Worm (Caenorhabditis elegans): ENCODE results near the gene F44A2.7.
A peak's percentile ranks its signal among the peaks of the same experiment; 100 is the strongest.

Gene F44A2.7

DNA sequence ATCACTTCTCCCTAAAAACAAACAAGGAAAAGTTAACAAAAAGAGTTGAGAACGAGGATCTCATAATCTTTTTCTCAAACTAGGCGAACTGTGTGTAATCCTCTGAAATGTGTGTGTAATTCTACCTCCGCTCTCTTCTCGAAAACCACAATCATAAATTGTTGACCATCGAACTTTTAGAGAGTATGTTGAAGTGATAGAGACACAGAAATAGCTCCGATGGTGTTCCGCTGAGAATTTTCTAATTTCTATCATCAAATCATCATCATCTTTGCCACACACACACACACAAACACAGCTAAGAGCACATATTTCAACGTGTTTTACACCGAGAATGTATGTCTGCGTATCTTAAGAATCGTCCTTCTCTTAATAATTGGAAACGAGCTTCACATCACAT, 25.7 kb upstream of the F44A2.7 start:
- peak; percentile 17 for TF ChIP-seq pha-4 (tag; optimal IDR thresholded peaks at IDR 0.05)
- no peak for TF ChIP-seq nhr-11 (tag; optimal IDR thresholded peaks at IDR 0.05)

DNA sequence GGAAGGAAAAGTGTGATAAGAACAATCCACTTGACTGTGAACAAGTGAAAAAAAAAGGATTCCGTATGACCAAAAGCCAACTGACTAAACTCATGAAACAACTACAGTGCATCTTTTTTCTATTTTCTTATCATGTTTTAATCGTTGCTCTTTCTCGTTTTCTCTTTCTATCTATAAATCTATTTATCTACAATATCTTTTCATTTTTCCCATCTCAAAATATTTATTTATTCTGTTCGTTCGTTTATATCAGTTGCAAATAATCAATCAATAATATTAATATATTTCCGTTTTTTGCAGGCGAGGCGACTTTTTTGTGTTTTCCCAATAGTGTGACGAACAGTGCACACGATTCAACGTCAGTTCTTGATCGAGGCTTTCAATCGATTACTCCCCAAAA, 24.0 kb upstream of the F44A2.7 start, which contains the start of gene F44A2.5:
TSS of gene F44A2.5 (plus strand) at position 301 of the 400 bp plus-strand sequence.
- peak; percentile 23 for TF ChIP-seq pha-4 (tag; optimal IDR thresholded peaks at IDR 0.05)
- TF ChIP-seq eor-1 (tag; optimal IDR thresholded peaks at IDR 0.05): no peak

- TF ChIP-seq mml-1 (tag; optimal IDR thresholded peaks at IDR 0.05) (no peak), lin-15B (tag; optimal IDR thresholded peaks at IDR 0.05) (no peak), daf-12 (tag; optimal IDR thresholded peaks at IDR 0.05) (no peak), aly-2 (tag; optimal IDR thresholded peaks at IDR 0.05) (no peak), nhr-43 (tag; optimal IDR thresholded peaks at IDR 0.05; ENCODE audit: poor library complexity, severe bottlenecking) (no peak), nhr-76 (tag; optimal IDR thresholded peaks at IDR 0.05) (no peak), ceh-28 (tag; optimal IDR thresholded peaks at IDR 0.05) (no peak), elt-2 (tag; optimal IDR thresholded peaks at IDR 0.05) (no peak), elt-3 (tag; optimal IDR thresholded peaks at IDR 0.05) (no peak), snpc-4 (tag; optimal IDR thresholded peaks at IDR 0.05) (no peak), fkh-2 (tag; optimal IDR thresholded peaks at IDR 0.05) (no peak), unc-62 (GFP tag; optimal IDR thresholded peaks at IDR 0.05) (no peak), ceh-9 (tag; optimal IDR thresholded peaks at IDR 0.05) (no peak)
These were observed 18.3 kb upstream of the F44A2.7 start, which contains the start of gene nhr-39 for ce11 chrV:9303026-9303425. Gene nhr-39 (plus strand): TSS chrV:9303326.

DNA sequence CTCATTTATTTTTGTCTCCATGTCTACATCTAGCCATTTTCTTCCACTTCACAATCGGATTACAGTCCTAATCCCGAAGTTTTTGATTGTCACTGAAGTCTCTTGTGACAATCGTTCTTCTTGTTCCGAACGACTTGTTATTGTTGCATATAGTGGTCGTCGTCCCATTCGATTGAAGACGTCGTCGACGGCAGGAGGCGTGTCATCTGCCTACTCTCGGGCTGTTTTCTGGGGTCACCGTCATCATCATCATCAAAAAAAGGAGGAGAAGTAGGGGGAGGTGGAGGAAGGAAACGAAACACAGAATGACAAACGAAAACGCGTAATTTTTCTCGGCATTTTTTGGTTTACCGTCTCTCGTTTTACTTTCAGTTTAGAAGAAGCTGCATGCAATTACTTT, 16.2 kb upstream of the F44A2.7 start, which contains the start of gene F44A2.3:
TSS of gene F44A2.3 (plus strand) at position 301 of the 400 bp plus-strand sequence.
- no peak for TF ChIP-seq mdl-1 (tag; optimal IDR thresholded peaks at IDR 0.05)
- TF ChIP-seq pha-4 (tag; optimal IDR thresholded peaks at IDR 0.05): no peak
- no peak for TF ChIP-seq ZK546.5 (tag; optimal IDR thresholded peaks at IDR 0.05)
- TF ChIP-seq lsy-12 (tag; optimal IDR thresholded peaks at IDR 0.05): no peak
- no peak for TF ChIP-seq ama-1 (optimal IDR thresholded peaks at IDR 0.05)
- no peak for TF ChIP-seq ceh-82 (tag; optimal IDR thresholded peaks at IDR 0.05)
- no peak for TF ChIP-seq nhr-43 (tag; optimal IDR thresholded peaks at IDR 0.05; ENCODE audit: poor library complexity, severe bottlenecking)
- no peak for TF ChIP-seq snpc-4 (tag; optimal IDR thresholded peaks at IDR 0.05)
- TF ChIP-seq skn-1 (tag; optimal IDR thresholded peaks at IDR 0.05): no peak
- no peak for TF ChIP-seq nhr-237 (tag; optimal IDR thresholded peaks at IDR 0.05)
- TF ChIP-seq nhr-77 (tag; optimal IDR thresholded peaks at IDR 0.05): no peak
- no peak for TF ChIP-seq mml-1 (tag; optimal IDR thresholded peaks at IDR 0.05)
- TF ChIP-seq elt-1 (tag; optimal IDR thresholded peaks at IDR 0.05): no peak
- no peak for TF ChIP-seq lin-39 (tag; optimal IDR thresholded peaks at IDR 0.05)
- TF ChIP-seq ceh-28 (tag; optimal IDR thresholded peaks at IDR 0.05): no peak
- TF ChIP-seq aly-2 (tag; optimal IDR thresholded peaks at IDR 0.05): no peak

- TF ChIP-seq mml-1 (tag; optimal IDR thresholded peaks at IDR 0.05) (no peak), eor-1 (tag; optimal IDR thresholded peaks at IDR 0.05) (no peak), fkh-10 (GFP tag; optimal IDR thresholded peaks at IDR 0.05) (peak; percentile 79), ztf-4 (tag; optimal IDR thresholded peaks at IDR 0.05) (no peak)
These were observed 8.9 kb upstream of the F44A2.7 start for ce11 chrV:9312377-9312776.

- TF ChIP-seq ceh-28 (tag; optimal IDR thresholded peaks at IDR 0.05) (no peak), ztf-11 (tag; optimal IDR thresholded peaks at IDR 0.05) (no peak)
These were observed 6.9 kb upstream of the F44A2.7 start for ce11 chrV:9314408-9314807.

ce11 chrV:9316970-9317369, 4.3 kb upstream of the F44A2.7 start:
- TF ChIP-seq nhr-77 (tag; optimal IDR thresholded peaks at IDR 0.05) (no peak), fkh-10 (GFP tag; optimal IDR thresholded peaks at IDR 0.05) (peak; percentile 59), snpc-4 (tag; optimal IDR thresholded peaks at IDR 0.05) (no peak)

ce11 chrV:9318046-9318445, 3.2 kb upstream of the F44A2.7 start, which contains the start of gene kvs-3:
Gene kvs-3 (plus strand): TSS chrV:9318311.
- TF ChIP-seq sea-2 (GFP tag; optimal IDR thresholded peaks at IDR 0.05): no peak
- no peak for TF ChIP-seq ceh-28 (tag; optimal IDR thresholded peaks at IDR 0.05)
- TF ChIP-seq nhr-67 (tag; optimal IDR thresholded peaks at IDR 0.05): no peak
- no peak for TF ChIP-seq ceh-16 (tag; optimal IDR thresholded peaks at IDR 0.05)
- TF ChIP-seq egl-27 (tag; optimal IDR thresholded peaks at IDR 0.05): peak; percentile 29
- peak; percentile 37 for TF ChIP-seq lsy-12 (tag; optimal IDR thresholded peaks at IDR 0.05)
- TF ChIP-seq fos-1 (tag; optimal IDR thresholded peaks at IDR 0.05): no peak
- TF ChIP-seq fkh-10 (GFP tag; optimal IDR thresholded peaks at IDR 0.05): no peak
- TF ChIP-seq skn-1 (tag; optimal IDR thresholded peaks at IDR 0.05): no peak
- TF ChIP-seq nhr-28 (tag; optimal IDR thresholded peaks at IDR 0.05): no peak
- TF ChIP-seq mml-1 (tag; optimal IDR thresholded peaks at IDR 0.05): no peak
- TF ChIP-seq tbx-2 (tag; optimal IDR thresholded peaks at IDR 0.05): peak; percentile 51
- TF ChIP-seq hmg-11 (tag; optimal IDR thresholded peaks at IDR 0.05): peak; percentile 81
- no peak for TF ChIP-seq nhr-43 (tag; optimal IDR thresholded peaks at IDR 0.05; ENCODE audit: poor library complexity, severe bottlenecking)
- no peak for TF ChIP-seq jun-1 (tag; optimal IDR thresholded peaks at IDR 0.05)
- TF ChIP-seq ztf-11 (tag; optimal IDR thresholded peaks at IDR 0.05): no peak
- TF ChIP-seq snpc-4 (tag; optimal IDR thresholded peaks at IDR 0.05): no peak
- TF ChIP-seq nhr-76 (tag; optimal IDR thresholded peaks at IDR 0.05): peak; percentile 2
- no peak for TF ChIP-seq nhr-11 (tag; optimal IDR thresholded peaks at IDR 0.05)
- no peak for TF ChIP-seq pqm-1 (tag; optimal IDR thresholded peaks at IDR 0.05)
